Fruit fly (Drosophila melanogaster) whole organism: ENCODE measurements around the gene stumps.

ENCODE experiments used
- pan ChIP-seq: fragments of >200 bp; optimal IDR thresholded peaks from 2 replicates; lab custom pipeline; 2017
- psq ChIP-seq: fragments of >200 bp; optimal IDR thresholded peaks from 2 replicates; lab custom pipeline; 2017
- usp ChIP-seq: fragments of >200 bp; optimal IDR thresholded peaks from 2 replicates; lab custom pipeline; 2017; ENCODE audit warnings: missing biosample characterization, missing genetic modification characterization, mixed read lengths

dm6 chr3R:14655912-14656700, 79.1 kb downstream of the stumps start:
- no peak for TF ChIP-seq usp (GFP tag; lab: Kevin White, UChicago)
- TF ChIP-seq psq (lab: Kevin White, UChicago), result no peak
- no peak for TF ChIP-seq pan
